Fruit fly (Drosophila melanogaster) whole organism, wandering third instar larva: ENCODE results near the gene org-1.
A peak's percentile ranks its signal among the peaks of the same experiment; 100 is the strongest.

Experiments
- Dfd ChIP-seq: fragments of >200 bp; optimal IDR thresholded peaks from 2 replicates; lab custom pipeline; 2017; ENCODE audit warnings: missing biosample characterization, missing genetic modification characterization
- OdsH ChIP-seq: fragments of 200-800 bp; sonication (Bioruptor generic); optimal IDR thresholded peaks from 2 replicates; lab custom pipeline; 2016; ENCODE audit warnings: missing biosample characterization, mild to moderate bottlenecking, missing genetic modification characterization

DNA sequence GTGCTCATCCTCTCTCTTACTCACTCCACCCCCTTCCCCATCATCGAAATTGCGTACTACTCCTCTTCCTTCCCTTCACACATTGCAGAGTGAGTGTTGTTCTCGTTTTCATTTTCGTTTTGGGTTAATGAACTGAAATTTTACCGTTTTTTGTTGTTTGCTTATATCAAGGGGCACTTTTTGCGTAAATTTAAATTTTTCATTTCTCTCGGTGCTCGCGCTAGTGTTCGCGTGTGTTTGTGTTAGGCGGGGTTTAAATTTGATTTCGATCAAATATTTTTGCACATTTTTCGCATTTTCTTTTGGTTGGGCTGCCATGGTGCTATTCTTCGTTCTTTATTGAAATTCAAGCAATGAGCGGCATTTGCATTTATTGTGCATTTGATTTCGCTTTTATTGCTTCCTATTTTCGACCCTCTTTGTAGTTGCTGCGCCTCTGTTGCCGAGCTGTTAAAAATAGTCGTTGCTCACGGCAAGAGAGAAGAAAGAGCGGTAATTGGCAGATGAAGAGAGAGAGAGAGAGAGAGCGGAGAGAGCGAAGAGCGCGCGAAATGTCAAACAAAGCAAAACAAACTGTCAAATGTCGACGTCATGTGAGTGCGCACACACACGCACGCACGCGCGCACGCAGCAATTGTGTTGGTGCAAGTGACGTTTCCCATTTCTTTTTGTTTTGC, 34.0 kb downstream of the org-1 start:
- peak; percentile 38 for TF ChIP-seq OdsH (GFP tag; lab: Kevin White, UChicago)
- peak; percentile 99 for TF ChIP-seq Dfd
